Fruit fly (Drosophila melanogaster) whole organism, pupa: ENCODE measurements around the gene CG12061.

Source experiments
- CG10348 ChIP-seq: fragments of 200-800 bp; sonication (Bioruptor generic); IDR thresholded peaks from 2 replicates; pipeline ENCODE4 v1.3.6; 2022; ENCODE audit warnings: missing biosample characterization, missing genetic modification characterization
- CG12605 ChIP-seq: fragments of 200-800 bp; sonication (Bioruptor generic); IDR thresholded peaks from 2 replicates; pipeline ENCODE4 v1.3.6; 2022; ENCODE audit warnings: missing biosample characterization, missing genetic modification characterization
- CG13204 ChIP-seq: fragments of 200-800 bp; sonication (Bioruptor generic); optimal IDR thresholded peaks from 2 replicates; lab custom pipeline; 2018; ENCODE audit warnings: missing biosample characterization, mild to moderate bottlenecking, missing genetic modification characterization, moderate library complexity
- CG14655 ChIP-seq: fragments of 200-800 bp; sonication (Bioruptor generic); optimal IDR thresholded peaks from 3 replicates; lab custom pipeline; 2017; ENCODE audit warnings: mild to moderate bottlenecking, missing biosample characterization, missing genetic modification reagents, missing genetic modification characterization
- CG15710 ChIP-seq: fragments of 200-800 bp; sonication (Bioruptor generic); optimal IDR thresholded peaks from 2 replicates; lab custom pipeline; 2018; ENCODE audit warnings: missing biosample characterization, mild to moderate bottlenecking, missing genetic modification characterization, moderate library complexity
- CG17806 ChIP-seq: fragments of 200-800 bp; sonication (Bioruptor generic); optimal IDR thresholded peaks from 2 replicates; lab custom pipeline; 2018; ENCODE audit warnings: missing biosample characterization, mild to moderate bottlenecking, missing genetic modification characterization, moderate library complexity
- CG32121 ChIP-seq: fragments of 200-800 bp; sonication (Bioruptor generic); IDR thresholded peaks from 2 replicates; pipeline ENCODE4 v1.3.6; 2022; ENCODE audit warnings: missing biosample characterization, missing genetic modification characterization
- CG34367 ChIP-seq: fragments of 200-800 bp; sonication (Bioruptor generic); optimal IDR thresholded peaks from 2 replicates; lab custom pipeline; 2018; ENCODE audit warnings: missing biosample characterization, mild to moderate bottlenecking, missing genetic modification characterization
- CG4496 ChIP-seq: fragments of 200-800 bp; sonication (Bioruptor generic); IDR thresholded peaks from 3 replicates; pipeline ENCODE4 v1.3.6; 2022; ENCODE audit warnings: missing biosample characterization, missing genetic modification characterization
- CG8159 ChIP-seq: fragments of 200-800 bp; sonication (Bioruptor generic); optimal IDR thresholded peaks from 3 replicates; lab custom pipeline; 2018; ENCODE audit warnings: missing biosample characterization, mild to moderate bottlenecking, missing genetic modification characterization, moderate library complexity
- CG8301 ChIP-seq: fragments of 200-800 bp; sonication (Bioruptor generic); optimal IDR thresholded peaks from 2 replicates; lab custom pipeline; 2018; ENCODE audit warnings: missing biosample characterization, mild to moderate bottlenecking, missing genetic modification characterization
- CG9948 ChIP-seq: fragments of 200-800 bp; sonication (Bioruptor generic); optimal IDR thresholded peaks from 2 replicates; lab custom pipeline; 2018; ENCODE audit warnings: missing biosample characterization, mild to moderate bottlenecking, missing genetic modification characterization, moderate library complexity
- D1 ChIP-seq: fragments of 200-800 bp; sonication (Bioruptor generic); optimal IDR thresholded peaks from 2 replicates; lab custom pipeline; 2018; ENCODE audit warnings: missing biosample characterization, mild to moderate bottlenecking, missing genetic modification characterization, moderate library complexity
- EcR ChIP-seq: fragments of 200-800 bp; sonication (Bioruptor generic); optimal IDR thresholded peaks from 3 replicates; lab custom pipeline; 2019; ENCODE audit warnings: missing biosample characterization, missing genetic modification characterization, mild to moderate bottlenecking, moderate library complexity, missing genetic modification reagents
- Ets98B ChIP-seq: fragments of 200-800 bp; sonication (Bioruptor generic); IDR thresholded peaks from 2 replicates; pipeline ENCODE4 v1.3.6; 2022; ENCODE audit warnings: missing biosample characterization, missing genetic modification characterization
- Pif1A ChIP-seq: fragments of 200-800 bp; sonication (Bioruptor generic); optimal IDR thresholded peaks from 3 replicates; lab custom pipeline; 2016; ENCODE audit warnings: missing biosample characterization, missing genetic modification characterization
- Pif1B ChIP-seq: fragments of 200-800 bp; sonication (Bioruptor generic); optimal IDR thresholded peaks from 3 replicates; lab custom pipeline; 2016; ENCODE audit warnings: missing biosample characterization, missing genetic modification characterization
- Snoo ChIP-seq: fragments of 200-800 bp; sonication (Bioruptor generic); optimal IDR thresholded peaks from 3 replicates; lab custom pipeline; 2017; ENCODE audit warnings: missing biosample characterization, mild to moderate bottlenecking, missing genetic modification characterization, inconsistent platforms
- fd96Ca ChIP-seq: fragments of 200-800 bp; sonication (Bioruptor generic); IDR thresholded peaks from 3 replicates; pipeline ENCODE4 v1.3.6; 2022; ENCODE audit warnings: missing biosample characterization, missing genetic modification characterization
- gl ChIP-seq: fragments of 200-800 bp; sonication (Bioruptor generic); optimal IDR thresholded peaks from 2 replicates; lab custom pipeline; 2018; ENCODE audit warnings: missing biosample characterization, mild to moderate bottlenecking, missing genetic modification characterization
- rn ChIP-seq: fragments of 200-800 bp; sonication (Bioruptor generic); IDR thresholded peaks from 2 replicates; pipeline ENCODE4 v1.3.6; 2022; ENCODE audit warnings: missing biosample characterization, missing genetic modification characterization

The CG12061 gene

DNA sequence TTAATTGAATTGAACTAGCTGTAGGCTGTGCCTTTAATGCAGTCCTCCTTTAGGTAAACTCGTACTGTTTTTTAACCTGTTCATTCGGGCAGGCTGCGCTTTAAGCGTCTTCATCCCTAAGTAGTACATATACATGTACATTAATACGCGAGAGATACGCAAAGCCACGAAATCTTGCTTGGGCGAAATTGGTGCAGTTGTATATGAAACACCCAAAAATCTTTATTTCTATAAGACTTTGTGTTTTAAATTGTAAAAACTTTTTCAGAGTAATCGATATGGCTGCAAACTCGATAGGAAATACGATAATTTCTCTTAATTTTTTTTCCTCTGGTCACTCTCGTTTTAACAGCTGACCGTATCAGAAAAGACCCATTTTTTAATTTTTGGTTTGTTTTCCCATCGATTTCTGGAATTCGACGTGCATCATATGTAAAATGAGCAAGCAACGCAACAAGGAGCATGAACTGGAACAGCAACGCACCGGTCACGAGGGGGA, 46.6 kb downstream of the CG12061 start, which contains the start of the genes CG17163 and CG17168:
Gene CG17163 (minus strand): TSS at position 303 of the 499 bp plus-strand sequence.
Gene CG17168 (plus strand): TSS at position 332 of the 499 bp plus-strand sequence.
- TF ChIP-seq CG9948 (tag; lab: Kevin White, UChicago), result no peak
- no peak for TF ChIP-seq fd96Ca (GFP tag; lab: Robert Waterston, UW)
- no peak for TF ChIP-seq CG13204 (GFP tag; lab: Kevin White, UChicago)
- TF ChIP-seq CG32121, result no peak
- TF ChIP-seq Ets98B, result no peak
- no peak for TF ChIP-seq Pif1B (GFP tag; lab: Kevin White, UChicago)
- no peak for TF ChIP-seq CG15710 (tag; lab: Kevin White, UChicago)
- TF ChIP-seq Pif1A, result no peak
- no peak for TF ChIP-seq rn (GFP tag; lab: Robert Waterston, UW)
- TF ChIP-seq CG34367, result no peak

DNA sequence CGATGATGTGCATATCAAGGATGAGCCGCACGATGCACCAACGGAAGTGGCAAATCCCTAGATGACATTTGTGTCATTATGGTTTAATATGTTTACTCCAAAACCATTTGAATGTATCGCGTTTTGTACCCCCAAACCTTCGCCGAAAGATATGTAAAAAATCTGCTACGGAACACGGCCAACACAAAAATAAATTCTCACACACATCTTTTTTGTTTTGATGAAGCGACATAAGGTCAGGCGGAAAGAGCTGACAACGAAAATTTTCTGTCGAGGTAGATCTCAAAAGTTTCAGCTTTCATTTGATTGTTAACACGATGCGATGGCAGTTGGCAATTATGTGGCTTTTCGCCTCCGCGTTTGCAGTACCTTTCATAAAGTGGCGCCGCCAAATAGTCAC, 48.5 kb downstream of the CG12061 start, which contains the start of gene CG17169:
Gene CG17169 (plus strand): TSS at position 301 of the 400 bp plus-strand sequence.
- no peak for TF ChIP-seq CG8159 (tag; lab: Kevin White, UChicago)

DNA sequence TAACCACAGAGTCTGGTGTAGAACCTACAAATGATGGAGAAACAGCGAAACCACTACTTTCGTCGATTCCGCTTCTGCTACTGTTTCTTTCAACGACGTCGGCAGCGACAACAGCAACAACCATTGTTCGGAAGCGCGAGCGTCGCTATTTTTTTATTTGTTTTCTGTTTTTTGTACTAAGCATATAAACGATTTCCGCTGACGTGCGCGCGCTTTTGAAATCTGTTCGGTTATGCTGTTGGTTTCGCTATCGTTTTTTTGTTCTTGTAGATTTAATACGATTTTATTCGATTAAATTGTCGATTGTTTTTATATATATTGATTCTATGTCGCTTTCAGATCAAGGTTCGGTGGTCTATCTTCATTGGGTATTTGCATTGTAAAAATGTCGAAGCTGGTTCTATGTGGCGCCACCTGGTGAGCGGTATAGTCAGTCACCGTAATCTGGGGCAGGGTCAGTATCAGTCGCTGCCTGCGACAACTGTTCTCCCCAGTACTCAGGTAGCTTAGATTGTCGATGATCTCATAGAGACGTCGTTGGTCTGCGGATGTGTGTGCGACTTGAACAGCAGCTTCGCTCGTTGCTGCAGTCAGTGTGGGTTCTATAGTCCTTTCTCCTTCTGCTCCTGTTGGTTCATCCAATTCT, 53.3 kb downstream of the CG12061 start:
- TF ChIP-seq CG8301 (tag; lab: Kevin White, UChicago) (no peak), CG15710 (tag; lab: Kevin White, UChicago) (no peak), Pif1A (no peak), CG10348 (GFP tag; lab: Robert Waterston, UW) (no peak), Snoo (tag; lab: Kevin White, UChicago) (no peak), D1 (tag; lab: Kevin White, UChicago) (no peak), fd96Ca (GFP tag; lab: Robert Waterston, UW) (no peak), CG9948 (tag; lab: Kevin White, UChicago) (no peak), CG13204 (GFP tag; lab: Kevin White, UChicago) (no peak), Ets98B (no peak), gl (tag; lab: Kevin White, UChicago) (no peak), CG4496 (GFP tag; lab: Robert Waterston, UW) (no peak), CG34367 (no peak), CG32121 (no peak), Pif1B (GFP tag; lab: Kevin White, UChicago) (no peak), CG8159 (tag; lab: Kevin White, UChicago) (no peak), EcR (GFP tag; lab: Kevin White, UChicago) (no peak), CG17806 (tag; lab: Kevin White, UChicago) (no peak), rn (GFP tag; lab: Robert Waterston, UW) (no peak), CG14655 (GFP tag; lab: Kevin White, UChicago) (no peak)

DNA sequence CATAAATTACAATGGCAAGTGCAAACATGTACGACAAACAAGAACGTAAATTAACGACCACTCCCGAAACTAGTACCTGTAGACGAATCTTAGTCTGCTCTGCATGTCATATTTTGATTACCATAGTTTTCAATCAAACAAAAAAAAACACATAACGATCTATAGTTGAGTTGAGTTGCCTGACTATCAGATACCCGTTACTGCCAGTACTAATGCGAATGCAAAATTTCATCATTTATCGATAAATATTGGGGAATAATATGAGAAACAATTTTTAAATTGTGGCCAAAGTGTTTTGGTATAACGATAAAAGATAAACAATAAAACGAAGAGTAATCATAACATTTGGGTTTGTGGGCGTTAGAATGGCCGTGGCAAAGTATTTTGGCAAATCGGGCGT, 54.6 kb downstream of the CG12061 start:
- TF ChIP-seq CG17806 (tag; lab: Kevin White, UChicago), result no peak
- no peak for TF ChIP-seq Snoo (tag; lab: Kevin White, UChicago)
- TF ChIP-seq fd96Ca (GFP tag; lab: Robert Waterston, UW), result no peak
- TF ChIP-seq CG12605, result no peak
- no peak for TF ChIP-seq CG13204 (GFP tag; lab: Kevin White, UChicago)
- no peak for TF ChIP-seq rn (GFP tag; lab: Robert Waterston, UW)
- no peak for TF ChIP-seq CG14655 (GFP tag; lab: Kevin White, UChicago)
- TF ChIP-seq CG32121, result no peak
- TF ChIP-seq CG8301 (tag; lab: Kevin White, UChicago), result no peak
- no peak for TF ChIP-seq D1 (tag; lab: Kevin White, UChicago)
- TF ChIP-seq Ets98B, result no peak
- no peak for TF ChIP-seq gl (tag; lab: Kevin White, UChicago)
- no peak for TF ChIP-seq Pif1B (GFP tag; lab: Kevin White, UChicago)
- TF ChIP-seq EcR (GFP tag; lab: Kevin White, UChicago), result no peak

DNA sequence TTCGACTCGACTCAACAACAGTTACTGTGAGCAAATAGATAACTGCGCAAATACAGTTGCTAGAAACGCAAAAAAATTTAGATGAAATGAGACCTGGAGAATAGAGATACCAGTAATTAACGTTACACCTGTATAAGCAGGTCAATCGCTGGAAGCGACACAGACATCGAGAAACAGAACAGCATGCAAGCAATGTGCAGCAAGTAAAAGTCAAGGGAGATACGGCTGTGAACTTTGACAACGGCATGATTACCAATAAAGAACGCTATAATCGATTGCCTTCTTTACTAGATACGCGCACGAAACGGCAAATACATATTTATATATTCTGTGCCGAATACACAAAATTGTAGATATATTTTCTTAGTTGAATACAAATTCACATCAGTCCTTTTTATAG, 55.4 kb downstream of the CG12061 start:
- TF ChIP-seq CG8301 (tag; lab: Kevin White, UChicago) (no peak), CG4496 (GFP tag; lab: Robert Waterston, UW) (no peak), Pif1A (no peak), CG34367 (no peak), CG17806 (tag; lab: Kevin White, UChicago) (no peak), fd96Ca (GFP tag; lab: Robert Waterston, UW) (no peak), CG12605 (no peak), gl (tag; lab: Kevin White, UChicago) (no peak), rn (GFP tag; lab: Robert Waterston, UW) (no peak), Pif1B (GFP tag; lab: Kevin White, UChicago) (no peak), CG8159 (tag; lab: Kevin White, UChicago) (no peak), D1 (tag; lab: Kevin White, UChicago) (no peak), CG10348 (GFP tag; lab: Robert Waterston, UW) (no peak), CG9948 (tag; lab: Kevin White, UChicago) (no peak), Snoo (tag; lab: Kevin White, UChicago) (no peak), EcR (GFP tag; lab: Kevin White, UChicago) (no peak)

DNA sequence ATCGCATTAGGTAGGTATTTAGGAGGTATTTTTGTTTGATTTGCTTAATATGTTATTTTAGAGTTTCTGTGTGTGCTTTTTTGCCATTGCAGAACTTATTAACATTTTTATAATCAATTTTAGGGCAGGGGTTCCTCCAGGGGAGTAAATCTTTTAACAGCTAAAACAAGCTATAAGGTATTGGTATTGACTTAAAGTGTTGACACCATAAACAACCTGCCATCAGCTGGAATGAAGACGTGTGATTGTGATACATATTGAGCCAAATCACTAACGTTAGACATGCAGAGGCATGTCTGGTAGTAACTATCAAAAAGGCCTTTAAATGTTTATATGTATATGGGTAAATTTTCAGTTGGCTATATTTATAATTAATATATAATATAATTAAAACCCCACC, 55.9 kb downstream of the CG12061 start:
- TF ChIP-seq CG34367 (no peak), CG4496 (GFP tag; lab: Robert Waterston, UW) (no peak), rn (GFP tag; lab: Robert Waterston, UW) (no peak), CG15710 (tag; lab: Kevin White, UChicago) (no peak), EcR (GFP tag; lab: Kevin White, UChicago) (no peak), gl (tag; lab: Kevin White, UChicago) (no peak), CG32121 (no peak), CG17806 (tag; lab: Kevin White, UChicago) (no peak), CG12605 (no peak), Pif1A (no peak), Pif1B (GFP tag; lab: Kevin White, UChicago) (no peak), D1 (tag; lab: Kevin White, UChicago) (no peak), CG8301 (tag; lab: Kevin White, UChicago) (no peak), CG8159 (tag; lab: Kevin White, UChicago) (no peak), CG13204 (GFP tag; lab: Kevin White, UChicago) (no peak), fd96Ca (GFP tag; lab: Robert Waterston, UW) (no peak)
